Worm (Caenorhabditis elegans): ENCODE measurements around the gene C01G10.7.
A peak's percentile ranks its signal among the peaks of the same experiment; 100 is the strongest.

The C01G10.7 gene

DNA sequence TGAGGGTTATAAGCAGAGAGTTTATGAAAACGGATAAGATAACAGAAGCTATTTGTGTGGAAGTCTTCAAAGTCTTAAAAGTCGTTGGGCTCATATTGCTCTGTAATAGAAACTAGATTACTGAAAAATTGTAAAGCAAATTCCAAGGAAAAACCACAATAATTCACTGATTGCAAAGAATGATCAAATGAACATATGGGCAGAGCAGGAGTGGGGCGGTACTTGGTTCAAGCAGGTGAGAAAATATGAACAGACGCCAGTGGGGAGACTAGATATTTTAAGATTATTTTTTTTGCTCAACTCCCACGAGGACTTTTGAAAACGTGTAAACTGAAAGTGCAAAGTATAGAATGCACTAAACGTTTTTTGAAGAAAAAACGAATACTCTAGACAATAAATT is 46.9 kb downstream of the C01G10.7 start, which contains the start of gene str-171:
str-171 (minus strand) TSS at position 101 of the 400 bp plus-strand sequence.
- no peak for TF ChIP-seq F13H6.1 (tag; optimal IDR thresholded peaks at IDR 0.05)
- no peak for TF ChIP-seq pqm-1 (tag; optimal IDR thresholded peaks at IDR 0.05)
- no peak for TF ChIP-seq nhr-11 (tag; optimal IDR thresholded peaks at IDR 0.05)
- no peak for TF ChIP-seq eyg-1 (tag; optimal IDR thresholded peaks at IDR 0.05)
- no peak for TF ChIP-seq elt-2 (tag; optimal IDR thresholded peaks at IDR 0.05)
- no peak for TF ChIP-seq npax-4 (tag; optimal IDR thresholded peaks at IDR 0.05)
- no peak for TF ChIP-seq syd-9 (tag; optimal IDR thresholded peaks at IDR 0.05)
- TF ChIP-seq hlh-6 (tag; optimal IDR thresholded peaks at IDR 0.05), result no peak

DNA sequence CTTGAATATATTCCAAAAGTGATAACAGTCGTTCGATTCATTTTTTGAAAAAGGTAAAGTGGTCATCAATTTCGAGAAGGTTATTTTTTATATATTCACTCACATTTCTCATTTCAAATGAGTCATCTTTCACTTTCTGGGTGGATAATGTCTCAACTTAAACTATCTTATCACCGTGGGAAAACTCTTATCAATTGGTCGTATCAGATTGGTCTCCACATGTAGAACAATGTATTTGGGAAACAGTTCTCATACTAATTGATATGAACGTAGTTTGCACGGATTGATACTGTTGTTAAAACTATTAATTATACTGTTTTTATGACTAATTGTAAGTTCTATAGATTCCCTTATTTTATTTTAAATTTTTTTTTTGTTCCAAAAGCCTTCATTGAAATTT is 48.3 kb downstream of the C01G10.7 start:
- TF ChIP-seq tbx-2 (tag; optimal IDR thresholded peaks at IDR 0.05) (no peak), ceh-18 (tag; optimal IDR thresholded peaks at IDR 0.05) (no peak), pha-2 (tag; optimal IDR thresholded peaks at IDR 0.05) (no peak), nhr-11 (tag; optimal IDR thresholded peaks at IDR 0.05) (no peak), elt-2 (tag; optimal IDR thresholded peaks at IDR 0.05) (peak; percentile 92), T23F11.4 (GFP tag; optimal IDR thresholded peaks at IDR 0.05) (no peak), ceh-6 (GFP tag; optimal IDR thresholded peaks at IDR 0.05) (no peak), che-1 (tag; optimal IDR thresholded peaks at IDR 0.05) (no peak), dmd-4 (tag; optimal IDR thresholded peaks at IDR 0.05; ENCODE audit: borderline replicate concordance) (no peak)

Data from whole organism, late embryonic.